Fruit fly (Drosophila melanogaster) whole organism, wandering third instar larva: ENCODE results near the gene PIG-Wa.
A peak's percentile ranks its signal among the peaks of the same experiment; 100 is the strongest.

Source experiments
- Abd-B ChIP-seq: fragments of >200 bp; optimal IDR thresholded peaks from 2 replicates; lab custom pipeline; 2017; ENCODE audit warnings: missing biosample characterization, missing genetic modification characterization
- CG32264 ChIP-seq: fragments of 200-800 bp; sonication (Bioruptor generic); optimal IDR thresholded peaks from 2 replicates; lab custom pipeline; 2016; ENCODE audit warnings: missing biosample characterization, missing genetic modification characterization
- CG9705 ChIP-seq: fragments of 200-800 bp; sonication (Bioruptor generic); optimal IDR thresholded peaks from 2 replicates; lab custom pipeline; 2018; ENCODE audit warnings: missing biosample characterization, mild to moderate bottlenecking, missing genetic modification characterization
- CrebA ChIP-seq: fragments of 200-800 bp; sonication (Bioruptor generic); optimal IDR thresholded peaks from 2 replicates; lab custom pipeline; 2016; ENCODE audit warnings: missing biosample characterization, mild to moderate bottlenecking, missing genetic modification characterization, borderline replicate concordance
- Dfd ChIP-seq: fragments of >200 bp; optimal IDR thresholded peaks from 2 replicates; lab custom pipeline; 2017; ENCODE audit warnings: missing biosample characterization, missing genetic modification characterization
- Dif ChIP-seq: fragments of 200-275, 200-300 bp; sonication (Bioruptor generic); optimal IDR thresholded peaks from 2 replicates; lab custom pipeline; 2018; ENCODE audit warnings: missing biosample characterization, missing genetic modification characterization; ENCODE audit not compliant: partially characterized antibody
- HLH106 ChIP-seq: fragments of 200-800 bp; optimal IDR thresholded peaks from 3 replicates; lab custom pipeline; 2019; ENCODE audit warnings: missing biosample characterization, mild to moderate bottlenecking, missing genetic modification characterization, moderate library complexity
- Hnf4 ChIP-seq: fragments of 200-800 bp; sonication (Bioruptor generic); optimal IDR thresholded peaks from 2 replicates; lab custom pipeline; 2016; ENCODE audit warnings: missing biosample characterization, mild to moderate bottlenecking, missing genetic modification characterization
- Hr78 ChIP-seq: fragments of >200 bp; optimal IDR thresholded peaks from 2 replicates; lab custom pipeline; 2017; ENCODE audit warnings: missing biosample characterization, missing genetic modification characterization
- Hr83 ChIP-seq: fragments of 200-300 bp; sonication (Bioruptor generic); optimal IDR thresholded peaks from 2 replicates; lab custom pipeline; 2016; ENCODE audit warnings: missing biosample characterization, mild to moderate bottlenecking, missing genetic modification characterization, moderate library complexity; ENCODE audit not compliant: poor library complexity, severe bottlenecking
- Jra ChIP-seq: sonication (Bioruptor generic); optimal IDR thresholded peaks from 2 replicates; lab custom pipeline; 2016; ENCODE audit warnings: missing biosample characterization, missing genetic modification characterization
- Mio ChIP-seq: sonication (Bioruptor generic); optimal IDR thresholded peaks from 2 replicates; lab custom pipeline; 2016; ENCODE audit warnings: missing biosample characterization, missing genetic modification characterization
- Myc ChIP-seq: fragments of >200 bp; optimal IDR thresholded peaks from 2 replicates; lab custom pipeline; 2017
- N ChIP-seq: fragments of >200 bp; optimal IDR thresholded peaks from 2 replicates; lab custom pipeline; 2018; ENCODE audit warnings: missing biosample characterization, missing external identifiers, missing genetic modification characterization
- OdsH ChIP-seq: fragments of 200-800 bp; sonication (Bioruptor generic); optimal IDR thresholded peaks from 2 replicates; lab custom pipeline; 2016; ENCODE audit warnings: missing biosample characterization, mild to moderate bottlenecking, missing genetic modification characterization
- Rel ChIP-seq, 2 experiments: fragments of 200-800 bp; sonication (Bioruptor generic) in 1 of 2; optimal IDR thresholded peaks; 2 replicates in 1 of 2; 3 replicates in 1 of 2; lab custom pipeline; 2016 to 2019; ENCODE audit warnings: mild to moderate bottlenecking in 2 of 2, missing biosample characterization in 2 of 2, missing genetic modification characterization in 2 of 2, moderate library complexity in 1 of 2
- Sp1 ChIP-seq: fragments of 200-800 bp; sonication (Bioruptor generic); optimal IDR thresholded peaks from 3 replicates; lab custom pipeline; 2019; ENCODE audit warnings: missing biosample characterization, mild to moderate bottlenecking, missing genetic modification characterization, moderate library complexity
- Vsx2 ChIP-seq: fragments of 200-300, 225-300 bp; sonication (Bioruptor generic); optimal IDR thresholded peaks from 2 replicates; lab custom pipeline; 2018; ENCODE audit warnings: missing biosample characterization, missing genetic modification characterization; ENCODE audit not compliant: partially characterized antibody
- br ChIP-seq: fragments of 200-800 bp; sonication (Bioruptor generic); optimal IDR thresholded peaks from 2 replicates; lab custom pipeline; 2016; ENCODE audit warnings: missing biosample characterization, missing genetic modification characterization
- dl ChIP-seq, 2 experiments: fragments of 175-275, 200-275 bp in 1 of 2; fragments of 200-275 bp in 1 of 2; sonication (Bioruptor generic); optimal IDR thresholded peaks; lab custom pipeline; 2018; ENCODE audit warnings: mild to moderate bottlenecking in 2 of 2, missing biosample characterization in 2 of 2, missing genetic modification characterization in 2 of 2, moderate library complexity in 2 of 2; ENCODE audit not compliant: partially characterized antibody in 2 of 2, insufficient read depth in 1 of 2
- dmrt93B ChIP-seq: fragments of 200-800 bp; sonication (Bioruptor generic); optimal IDR thresholded peaks from 2 replicates; lab custom pipeline; 2018; ENCODE audit warnings: missing biosample characterization, mild to moderate bottlenecking, missing genetic modification characterization
- dsf ChIP-seq: sonication (Bioruptor generic); optimal IDR thresholded peaks from 2 replicates; lab custom pipeline; 2016; ENCODE audit warnings: missing biosample characterization, missing genetic modification characterization, borderline replicate concordance
- ey ChIP-seq: fragments of 200-800 bp; sonication (Bioruptor generic); optimal IDR thresholded peaks from 2 replicates; lab custom pipeline; 2016; ENCODE audit warnings: missing biosample characterization, missing genetic modification characterization
- foxo ChIP-seq, 2 experiments: fragments of 200-800 bp; sonication (Bioruptor generic); optimal IDR thresholded peaks; 2 replicates in 1 of 2; 3 replicates in 1 of 2; lab custom pipeline; 2016 to 2017; ENCODE audit warnings: missing biosample characterization in 2 of 2, missing genetic modification characterization in 2 of 2
- fru ChIP-seq: fragments of 200-800 bp; sonication (Bioruptor generic); optimal IDR thresholded peaks from 3 replicates; lab custom pipeline; 2016; ENCODE audit warnings: missing biosample characterization, mild to moderate bottlenecking, missing genetic modification characterization
- h ChIP-seq: fragments of 200-800 bp; sonication (Bioruptor generic); optimal IDR thresholded peaks from 3 replicates; lab custom pipeline; 2016; ENCODE audit warnings: missing biosample characterization, mild to moderate bottlenecking, missing genetic modification characterization
- jim ChIP-seq: fragments of 175-275, 200-325 bp; sonication (Bioruptor generic); optimal IDR thresholded peaks from 2 replicates; lab custom pipeline; 2016; ENCODE audit warnings: missing biosample characterization, mild to moderate bottlenecking, missing genetic modification characterization
- lola ChIP-seq: fragments of >200 bp; optimal IDR thresholded peaks from 2 replicates; lab custom pipeline; 2017; ENCODE audit warnings: missing biosample characterization, missing genetic modification characterization
- pan ChIP-seq: fragments of >200 bp; optimal IDR thresholded peaks from 2 replicates; lab custom pipeline; 2017
- psq ChIP-seq: fragments of 200-800 bp; sonication (Bioruptor generic); optimal IDR thresholded peaks from 3 replicates; lab custom pipeline; 2017; ENCODE audit warnings: missing biosample characterization, mild to moderate bottlenecking, missing genetic modification characterization, moderate library complexity
- rgr ChIP-seq: fragments of 200-800 bp; sonication (Bioruptor generic); optimal IDR thresholded peaks from 3 replicates; lab custom pipeline; 2016; ENCODE audit warnings: missing biosample characterization, mild to moderate bottlenecking, missing genetic modification characterization
- sv ChIP-seq: fragments of 200-800 bp; sonication (Bioruptor generic); optimal IDR thresholded peaks from 3 replicates; lab custom pipeline; 2016; ENCODE audit warnings: missing biosample characterization, missing genetic modification characterization
- tai ChIP-seq: sonication (Bioruptor generic); optimal IDR thresholded peaks from 2 replicates; lab custom pipeline; 2016; ENCODE audit warnings: missing biosample characterization, missing genetic modification characterization
- woc ChIP-seq: sonication (Bioruptor generic); optimal IDR thresholded peaks from 2 replicates; lab custom pipeline; 2016; ENCODE audit warnings: missing biosample characterization, mild to moderate bottlenecking, missing genetic modification characterization

The PIG-Wa gene

DNA sequence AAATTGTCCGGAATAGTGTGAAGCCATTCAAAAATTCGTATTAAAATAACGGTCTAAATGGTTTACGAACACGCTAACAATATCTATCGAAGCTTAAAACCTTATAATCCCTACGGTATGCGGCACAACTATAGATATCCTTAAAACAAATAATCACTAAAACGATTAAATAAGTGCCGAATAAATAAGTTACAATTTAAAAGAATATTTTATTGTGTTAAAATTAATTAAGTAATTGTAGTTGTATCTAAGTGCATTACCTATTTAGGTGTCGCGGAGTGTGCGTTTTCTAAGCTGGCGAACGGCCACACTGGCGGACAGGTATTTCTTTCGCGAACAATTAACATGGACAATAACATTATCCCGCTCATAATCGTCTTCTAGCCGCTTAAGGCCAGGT, 2.2 kb upstream of the PIG-Wa start, which contains the start of gene Eogt (continued):
- no peak for TF ChIP-seq Jra (GFP tag; lab: Kevin White, UChicago)
- peak; percentile 89 for TF ChIP-seq h (GFP tag; lab: Kevin White, UChicago)
- peak; percentile 67 for TF ChIP-seq dsf (GFP tag; lab: Kevin White, UChicago)
- no peak for TF ChIP-seq N (GFP tag; lab: Kevin White, UChicago)
- TF ChIP-seq Dif (GFP tag; lab: Kevin White, UChicago), result no peak

DNA sequence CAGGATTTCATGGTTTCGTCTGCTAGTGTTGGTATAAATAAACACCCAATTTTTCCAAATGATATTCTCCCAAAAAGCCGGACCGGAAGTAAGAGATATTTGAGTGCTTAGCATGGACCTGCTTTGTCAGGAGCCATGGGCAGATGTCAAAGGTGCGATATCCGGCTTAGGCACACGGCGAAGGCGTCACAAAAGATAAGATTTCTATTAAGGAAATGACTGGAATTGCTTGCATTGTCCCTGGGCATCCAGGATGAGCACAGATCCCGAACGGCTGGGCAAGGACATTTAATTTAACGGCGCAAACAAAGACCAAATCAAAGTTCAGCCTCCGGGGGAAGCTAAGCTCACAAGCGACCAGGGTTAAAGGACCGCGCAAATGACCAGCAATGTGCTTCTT, 2.7 kb downstream of the PIG-Wa start, which contains the start of gene CG3557:
Gene CG3557 (minus strand): TSS at position 101 of the 400 bp plus-strand sequence.
- TF ChIP-seq rgr (no peak), pan (lab: Kevin White, UChicago) (no peak), tai (GFP tag; lab: Kevin White, UChicago) (no peak), sv (GFP tag; lab: Kevin White, UChicago) (no peak), dl (GFP tag; optimal IDR thresholded peaks at IDR 0.05; lab: Kevin White, UChicago; ENCODE audit: insufficient read depth in 1 of 2, partially characterized antibody in 2 of 2) (no peak), Hr83 (no peak), Mio (GFP tag; lab: Kevin White, UChicago) (no peak), OdsH (GFP tag; lab: Kevin White, UChicago) (no peak), CG9705 (GFP tag; lab: Kevin White, UChicago) (no peak), CrebA (GFP tag; lab: Kevin White, UChicago) (no peak), Jra (GFP tag; lab: Kevin White, UChicago) (no peak), Rel (GFP tag; optimal IDR thresholded peaks at IDR 0.05; lab: Kevin White, UChicago) (no peak), Rel (tag; optimal IDR thresholded peaks at IDR 0.05; lab: Kevin White, UChicago) (no peak), Dfd (GFP tag; lab: Kevin White, UChicago) (no peak), CG32264 (GFP tag; lab: Kevin White, UChicago) (no peak), Hnf4 (no peak), psq (GFP tag; lab: Kevin White, UChicago) (no peak), N (GFP tag; lab: Kevin White, UChicago) (no peak)
- TF ChIP-seq, all 38 proteins: peak for 0

DNA sequence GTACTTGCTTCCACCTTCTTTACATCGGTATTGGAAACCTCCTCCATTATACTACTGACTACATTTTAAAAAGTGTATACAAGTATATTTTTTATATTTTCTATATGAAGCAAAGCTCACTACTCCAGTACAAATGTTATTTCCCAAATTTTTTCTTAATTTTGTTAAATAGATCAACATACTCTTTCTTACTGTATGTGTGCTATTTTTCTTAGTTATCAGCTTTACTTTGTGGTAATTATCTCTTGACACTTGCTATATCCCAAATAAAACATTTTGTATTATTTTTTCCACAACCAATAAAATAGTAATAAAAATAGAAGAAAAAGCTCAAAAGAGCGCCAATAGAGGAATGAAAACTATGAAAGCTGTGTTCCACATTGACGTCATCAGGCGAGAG, 7.6 kb downstream of the PIG-Wa start, which contains the start of gene CG43750:
Gene CG43750 (minus strand): TSS at position 101 of the 400 bp plus-strand sequence.
- TF ChIP-seq Mio (GFP tag; lab: Kevin White, UChicago), result no peak
- no peak for TF ChIP-seq jim (GFP tag; lab: Kevin White, UChicago)
- TF ChIP-seq, all 38 proteins: peak for 0

DNA sequence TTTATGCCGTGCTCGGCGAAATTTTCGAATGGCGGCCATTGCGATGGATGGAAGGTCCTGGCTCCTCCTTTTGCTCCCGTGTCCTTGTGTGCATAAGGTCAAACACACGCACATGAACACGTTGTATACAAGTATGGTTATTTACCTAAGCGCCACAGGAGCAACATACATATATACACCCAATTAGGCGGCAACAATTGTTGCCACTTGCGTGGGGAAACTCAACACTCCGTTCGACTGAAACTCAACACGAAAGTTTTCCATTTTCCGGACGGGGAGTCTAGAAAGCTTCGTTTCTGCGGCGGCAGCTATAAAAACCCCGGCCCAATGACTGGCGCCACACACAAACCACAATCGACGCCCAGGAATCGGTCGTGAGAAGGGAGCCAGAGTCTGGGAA, 8.3 kb downstream of the PIG-Wa start, which contains the start of gene CG46448:
Gene CG46448 (plus strand): TSS at position 340 of the 400 bp plus-strand sequence.
- TF ChIP-seq Abd-B (GFP tag; lab: Kevin White, UChicago), result no peak
- TF ChIP-seq CG32264 (GFP tag; lab: Kevin White, UChicago), result no peak
- no peak for TF ChIP-seq Mio (GFP tag; lab: Kevin White, UChicago)
- TF ChIP-seq dsf (GFP tag; lab: Kevin White, UChicago), result no peak
- no peak for TF ChIP-seq Hr83
- no peak for TF ChIP-seq Sp1 (GFP tag; lab: Kevin White, UChicago)
- TF ChIP-seq HLH106 (tag; lab: Kevin White, UChicago), result no peak
- TF ChIP-seq h (GFP tag; lab: Kevin White, UChicago), result no peak
- TF ChIP-seq psq (GFP tag; lab: Kevin White, UChicago), result no peak
- TF ChIP-seq N (GFP tag; lab: Kevin White, UChicago), result no peak
- TF ChIP-seq Vsx2 (GFP tag; lab: Kevin White, UChicago), result no peak
- no peak for TF ChIP-seq woc (GFP tag; lab: Kevin White, UChicago)

DNA sequence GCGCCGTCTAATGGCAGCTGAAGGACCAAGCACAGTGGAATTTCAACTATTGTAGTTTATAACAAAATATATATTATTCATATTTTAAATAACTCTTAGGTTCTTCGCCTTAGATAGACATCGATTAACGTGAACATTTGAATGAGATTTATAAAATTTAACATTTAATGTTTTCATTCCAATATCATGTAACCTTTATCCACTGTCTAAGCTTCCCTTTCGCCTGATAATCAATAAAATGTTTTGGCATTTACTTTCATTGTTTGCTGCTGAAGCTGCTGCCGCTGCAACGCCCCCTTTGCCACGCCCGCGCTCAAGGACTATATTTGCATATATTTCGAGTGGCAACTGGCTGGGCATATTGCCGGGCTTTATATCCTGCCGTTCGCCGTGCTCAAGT, 11.9 kb downstream of the PIG-Wa start:
- TF ChIP-seq Mio (GFP tag; lab: Kevin White, UChicago), result no peak
- TF ChIP-seq HLH106 (tag; lab: Kevin White, UChicago), result peak; percentile 1
- no peak for TF ChIP-seq Myc (lab: Kevin White, UChicago)
- peak; percentile 2 for TF ChIP-seq Sp1 (GFP tag; lab: Kevin White, UChicago)

DNA sequence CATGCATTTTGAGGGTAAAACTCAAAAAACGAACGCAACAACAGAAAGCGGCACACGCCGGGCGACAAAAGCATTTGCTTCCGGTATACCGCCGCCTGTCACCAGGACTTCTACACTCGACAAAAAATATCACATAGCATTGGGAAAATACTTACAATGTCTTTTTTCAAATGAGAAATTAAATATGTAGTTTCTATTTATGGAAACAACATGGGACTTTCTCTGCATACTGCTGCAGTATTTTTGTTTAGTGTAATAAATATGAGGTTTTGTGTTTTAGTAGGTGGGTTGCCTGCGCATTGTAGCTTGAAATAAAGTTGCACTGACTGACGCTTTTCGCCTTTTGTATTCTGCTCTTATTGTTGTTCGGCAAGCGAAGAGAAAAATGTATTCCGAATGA, 14.1 kb downstream of the PIG-Wa start:
- TF ChIP-seq OdsH (GFP tag; lab: Kevin White, UChicago) (no peak), CG32264 (GFP tag; lab: Kevin White, UChicago) (no peak), Hr78 (GFP tag; lab: Kevin White, UChicago) (no peak), N (GFP tag; lab: Kevin White, UChicago) (no peak), CG9705 (GFP tag; lab: Kevin White, UChicago) (no peak), br (GFP tag; lab: Kevin White, UChicago) (no peak), dmrt93B (GFP tag; lab: Kevin White, UChicago) (no peak), lola (GFP tag; lab: Kevin White, UChicago) (no peak), Myc (lab: Kevin White, UChicago) (no peak), ey (GFP tag; lab: Kevin White, UChicago) (peak; percentile 24), HLH106 (tag; lab: Kevin White, UChicago) (peak; percentile 22), Vsx2 (GFP tag; lab: Kevin White, UChicago) (no peak), dl (GFP tag; optimal IDR thresholded peaks at IDR 0.05; lab: Kevin White, UChicago; ENCODE audit: insufficient read depth in 1 of 2, partially characterized antibody in 2 of 2) (no peak), Abd-B (GFP tag; lab: Kevin White, UChicago) (no peak), foxo (GFP tag; optimal IDR thresholded peaks at IDR 0.05; lab: Kevin White, UChicago) (peak in 1 of 2 experiments; percentile 40), h (GFP tag; lab: Kevin White, UChicago) (peak; percentile 20), Sp1 (GFP tag; lab: Kevin White, UChicago) (no peak), fru (GFP tag; lab: Kevin White, UChicago) (peak; percentile 31)
